Fruit fly (Drosophila melanogaster): ENCODE data around the gene Mgstl.

Gene Mgstl

dm6 chrX:21041825-21042224, at the start of gene Mgstl:
Gene Mgstl, plus strand, starts transcription at chrX:21042125.
- no peak for TF ChIP-seq noc (tag; optimal IDR thresholded peaks at IDR 0.05)

- TF ChIP-seq noc (tag; optimal IDR thresholded peaks at IDR 0.05): no peak
Measured at dm6 chrX:21010541-21010940, 31.4 kb upstream of the Mgstl start.

dm6 chrX:21017568-21017967, 24.4 kb upstream of the Mgstl start:
- TF ChIP-seq noc (tag; optimal IDR thresholded peaks at IDR 0.05): no peak

dm6 chrX:21025788-21026187, 16.1 kb upstream of the Mgstl start, which contains the start of gene r-cup:
Gene r-cup, minus strand, starts transcription at chrX:21025888.
- no peak for TF ChIP-seq noc (tag; optimal IDR thresholded peaks at IDR 0.05)

- TF ChIP-seq noc (tag; optimal IDR thresholded peaks at IDR 0.05): peak; percentile 65
Measured at dm6 chrX:21027929-21028575, 13.9 kb upstream of the Mgstl start, which contains the start of gene CG1532. Gene CG1532, minus strand, starts transcription at chrX:21028361.

- no peak for TF ChIP-seq noc (tag; optimal IDR thresholded peaks at IDR 0.05)
Measured at dm6 chrX:21031819-21032261, 10.1 kb upstream of the Mgstl start, which contains the start of gene CG1529. Gene CG1529, minus strand, starts transcription at chrX:21031950.

dm6 chrX:21034638-21035037, 7.3 kb upstream of the Mgstl start:
- TF ChIP-seq noc (tag; optimal IDR thresholded peaks at IDR 0.05): no peak

dm6 chrX:21035208-21035937, 6.6 kb upstream of the Mgstl start, which contains the start of gene Ntf-2:
Gene Ntf-2, plus strand, starts transcription at chrX:21035469.
- peak; percentile 31 for TF ChIP-seq noc (tag; optimal IDR thresholded peaks at IDR 0.05)

dm6 chrX:21035938-21036324, 6.0 kb upstream of the Mgstl start:
- TF ChIP-seq noc (tag; optimal IDR thresholded peaks at IDR 0.05): no peak

- no peak for TF ChIP-seq noc (tag; optimal IDR thresholded peaks at IDR 0.05)
Measured at dm6 chrX:21040505-21040904, 1.4 kb upstream of the Mgstl start, which contains the start of gene CG15449. Gene CG15449, minus strand, starts transcription at chrX:21040605.

dm6 chrX:21042638-21043513, 951 bp downstream of the Mgstl start:
- peak; percentile 86 for TF ChIP-seq noc (tag; optimal IDR thresholded peaks at IDR 0.05)

- no peak for TF ChIP-seq noc (tag; optimal IDR thresholded peaks at IDR 0.05)
Measured at dm6 chrX:21044278-21044830, 2.4 kb downstream of the Mgstl start.

dm6 chrX:21044831-21045447, 3.0 kb downstream of the Mgstl start, which contains the start of gene Cbs:
Gene Cbs, plus strand, starts transcription at chrX:21045138.
- TF ChIP-seq noc (tag; optimal IDR thresholded peaks at IDR 0.05): peak; percentile 52

- TF ChIP-seq noc (tag; optimal IDR thresholded peaks at IDR 0.05): no peak
Measured at dm6 chrX:21045448-21045941, 3.6 kb downstream of the Mgstl start.

- TF ChIP-seq noc (tag; optimal IDR thresholded peaks at IDR 0.05): no peak
Measured at dm6 chrX:21046141-21046540, 4.2 kb downstream of the Mgstl start.

Measured in whole organism, larva.